In the genomic region with DNA sequence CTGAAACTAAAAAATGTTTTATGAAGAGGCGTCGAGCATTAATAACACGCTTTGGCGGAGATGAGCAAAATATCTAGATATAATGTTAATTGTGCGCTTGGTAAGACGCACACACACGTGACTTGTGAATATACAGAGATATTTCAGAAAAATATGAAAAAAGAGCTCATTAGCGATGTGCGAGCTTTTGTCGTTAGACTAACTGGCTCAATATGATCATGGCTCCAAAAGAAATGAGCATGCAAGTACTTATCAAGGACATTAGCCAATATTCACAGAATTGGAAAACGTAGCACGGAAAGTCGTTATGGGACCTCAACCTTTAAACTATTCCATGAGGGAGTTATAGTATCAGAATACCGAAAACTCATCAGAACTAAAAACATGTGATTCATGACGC, we compare ENCODE assay signal across 3 worm cellular contexts.
A peak's percentile ranks its signal among the peaks of the same experiment; 100 is the strongest.
TF ChIP-seq lines count a peak whose summit lies in the region.

No protein-coding gene starts in this region.

TF ChIP-seq in whole organism, L1 larva, 84 proteins besides CTCF, POLR2A, EP300 and RAD21:
- TF ChIP-seq lin-14 (GFP tag; optimal IDR thresholded peaks at IDR 0.05; lab: Kevin White, UChicago), result peak; percentile 58
- no peak for TF ChIP-seq egl-27 (tag; optimal IDR thresholded peaks at IDR 0.05; lab: Kevin White, UChicago)
- TF ChIP-seq nhr-12 (tag; optimal IDR thresholded peaks at IDR 0.05; lab: Kevin White, UChicago), result no peak
- peak; percentile 34 for TF ChIP-seq nhr-71 (tag; optimal IDR thresholded peaks at IDR 0.05; lab: Kevin White, UChicago)
- peak; percentile 5 for TF ChIP-seq swsn-7 (tag; optimal IDR thresholded peaks at IDR 0.05; lab: Kevin White, UChicago)
- peak; percentile 25 for TF ChIP-seq egl-13 (tag; optimal IDR thresholded peaks at IDR 0.05; lab: Kevin White, UChicago)
- peak; percentile 82 for TF ChIP-seq dsc-1 (tag; optimal IDR thresholded peaks at IDR 0.05; lab: Kevin White, UChicago)
- TF ChIP-seq ceh-8 (GFP tag; optimal IDR thresholded peaks at IDR 0.05; lab: Kevin White, UChicago), result peak; percentile 11
- no peak for TF ChIP-seq nhr-85 (tag; lab: Kevin White, UChicago)
- no peak for TF ChIP-seq efl-3 (GFP tag; optimal IDR thresholded peaks at IDR 0.05; lab: Kevin White, UChicago)
- peak; percentile 74 for TF ChIP-seq fkh-8 (tag; optimal IDR thresholded peaks at IDR 0.05; lab: Kevin White, UChicago)
- TF ChIP-seq nhr-11 (tag; optimal IDR thresholded peaks at IDR 0.05; lab: Kevin White, UChicago), result peak; percentile 26
- no peak for TF ChIP-seq C04F5.9 (tag; optimal IDR thresholded peaks at IDR 0.05; lab: Kevin White, UChicago)
- peak; percentile 10 for TF ChIP-seq zip-4 (GFP tag; optimal IDR thresholded peaks at IDR 0.05; lab: Kevin White, UChicago)

TF ChIP-seq in whole organism, L3 larva, 47 proteins besides CTCF, POLR2A, EP300 and RAD21:
- TF ChIP-seq R02D3.7 (tag; optimal IDR thresholded peaks at IDR 0.05; lab: Kevin White, UChicago), result no peak
- no peak for TF ChIP-seq hmg-11 (tag; optimal IDR thresholded peaks at IDR 0.05; lab: Kevin White, UChicago)
- no peak for TF ChIP-seq ceh-16 (tag; optimal IDR thresholded peaks at IDR 0.05; lab: Kevin White, UChicago)
- no peak for TF ChIP-seq elt-1 (tag; optimal IDR thresholded peaks at IDR 0.05; lab: Kevin White, UChicago)
- TF ChIP-seq nhr-11 (tag; optimal IDR thresholded peaks at IDR 0.05; lab: Kevin White, UChicago), result peak; percentile 2
TF ChIP-seq in whole organism, L3 larva: peak in this region for 1.

TF ChIP-seq in whole organism, L4 larva, 104 proteins besides CTCF, POLR2A, EP300 and RAD21:
- TF ChIP-seq pqm-1 (tag; optimal IDR thresholded peaks at IDR 0.05; lab: Kevin White, UChicago) (no peak), F10B5.3 (tag; optimal IDR thresholded peaks at IDR 0.05; lab: Kevin White, UChicago) (no peak), dmd-9 (GFP tag; IDR thresholded peaks at IDR 0.05; lab: Robert Waterston, UW) (no peak), lin-29 (GFP tag; IDR thresholded peaks at IDR 0.05; lab: Robert Waterston, UW) (no peak), unc-62 (GFP tag; optimal IDR thresholded peaks at IDR 0.05 in 1 of 2; lab: Kevin White, UChicago) (peak in 1 of 2 experiments; percentile 90), unc-62 (tag; optimal IDR thresholded peaks at IDR 0.05; lab: Kevin White, UChicago) (no peak), rbr-2 (tag; optimal IDR thresholded peaks at IDR 0.05; lab: Kevin White, UChicago) (peak; percentile 10)
TF ChIP-seq in whole organism, L4 larva: peak in this region for 2.
